Worm (Caenorhabditis elegans): ENCODE results near the gene irld-61.

ce11 chrIII:12785427-12785826, 21.1 kb downstream of the irld-61 start:
- TF ChIP-seq T22C8.4 (GFP tag; IDR thresholded peaks at IDR 0.05) (no peak), flt-1 (GFP tag; IDR thresholded peaks at IDR 0.05) (no peak), med-1 (GFP tag; optimal IDR thresholded peaks at IDR 0.05; ENCODE audit: insufficient read depth) (no peak)
